Fruit fly (Drosophila melanogaster) whole organism: ENCODE results near the gene CG31211.

Experiments
- Dll ChIP-seq: fragments of >200 bp; optimal IDR thresholded peaks from 2 replicates; lab custom pipeline; 2017
- psq ChIP-seq: fragments of >200 bp; optimal IDR thresholded peaks from 2 replicates; lab custom pipeline; 2017

- TF ChIP-seq psq (lab: Kevin White, UChicago) (no peak), Dll (lab: Kevin White, UChicago) (no peak)
Observed at dm6 chr3R:11964000-11964399, 14.5 kb downstream of the CG31211 start.
